Fruit fly (Drosophila melanogaster): ENCODE results near the gene Vm26Aa.
A peak's percentile ranks its signal among the peaks of the same experiment; 100 is the strongest.

Gene Vm26Aa

dm6 chr2L:5998383-5998782 lies 38.2 kb upstream of the Vm26Aa start:
- TF ChIP-seq CG6163 (GFP tag; IDR thresholded peaks at IDR 0.05), result no peak
- TF ChIP-seq CG15336 (GFP tag; IDR thresholded peaks at IDR 0.05), result peak; percentile 11; the same call in 1 of the 2 replicates

- TF ChIP-seq CG6854 (GFP tag; optimal IDR thresholded peaks at IDR 0.05), result peak; percentile 69
- TF ChIP-seq achi (GFP tag; optimal IDR thresholded peaks at IDR 0.05), result peak; percentile 72
- no peak for TF ChIP-seq CG11294 (GFP tag; IDR thresholded peaks at IDR 0.05)
- TF ChIP-seq CG9139 (GFP tag; optimal IDR thresholded peaks at IDR 0.05), result peak; percentile 57
- TF ChIP-seq CG8119 (GFP tag; IDR thresholded peaks at IDR 0.05), result peak; percentile 35; the same call in 1 of the 3 replicates
- TF ChIP-seq CG6792 (GFP tag; optimal IDR thresholded peaks at IDR 0.05), result no peak
- no peak for TF ChIP-seq CG32006 (GFP tag; optimal IDR thresholded peaks at IDR 0.05)
- no peak for TF ChIP-seq pdm3 (GFP tag; optimal IDR thresholded peaks at IDR 0.05)
- peak; percentile 71 for TF ChIP-seq Eip78C (GFP tag)
- TF ChIP-seq CG3032 (tag; optimal IDR thresholded peaks at IDR 0.05), result no peak
- TF ChIP-seq topi (GFP tag; optimal IDR thresholded peaks at IDR 0.05), result no peak
- TF ChIP-seq Eip93F (GFP tag; optimal IDR thresholded peaks at IDR 0.05), result no peak
- no peak for TF ChIP-seq acj6 (GFP tag; optimal IDR thresholded peaks at IDR 0.05)
- peak; percentile 29 for TF ChIP-seq CG34406 (GFP tag; optimal IDR thresholded peaks at IDR 0.05)
- no peak for TF ChIP-seq Lpt (GFP tag; optimal IDR thresholded peaks at IDR 0.05)
- TF ChIP-seq spab (GFP tag; optimal IDR thresholded peaks at IDR 0.05), result peak; percentile 55
- TF ChIP-seq CG31627 (GFP tag; optimal IDR thresholded peaks at IDR 0.05), result no peak
- TF ChIP-seq CG10631 (GFP tag; optimal IDR thresholded peaks at IDR 0.05), result no peak
- TF ChIP-seq CG3919 (GFP tag; optimal IDR thresholded peaks at IDR 0.05), result no peak
- no peak for TF ChIP-seq lz (GFP tag; optimal IDR thresholded peaks at IDR 0.05)
- TF ChIP-seq CG4318 (GFP tag; optimal IDR thresholded peaks at IDR 0.05), result no peak
- 0 out of 3 replicates have a peak, but pooled peaks have one; percentile 50 for TF ChIP-seq CG6163 (GFP tag; IDR thresholded peaks at IDR 0.05)
- TF ChIP-seq Ets21C (GFP tag; optimal IDR thresholded peaks at IDR 0.05), result no peak
- TF ChIP-seq Hr38 (GFP tag; optimal IDR thresholded peaks at IDR 0.05), result no peak
- TF ChIP-seq CG11902 (GFP tag; optimal IDR thresholded peaks at IDR 0.05), result no peak
- TF ChIP-seq Sox15 (GFP tag; optimal IDR thresholded peaks at IDR 0.05), result no peak
- TF ChIP-seq vri (GFP tag; optimal IDR thresholded peaks at IDR 0.05), result no peak
- TF ChIP-seq CG15336 (GFP tag; IDR thresholded peaks at IDR 0.05), result no peak
- TF ChIP-seq Hr4 (GFP tag; optimal IDR thresholded peaks at IDR 0.05), result no peak
- TF ChIP-seq Sox102F (GFP tag; optimal IDR thresholded peaks at IDR 0.05), result no peak
- TF ChIP-seq Smox (GFP tag; optimal IDR thresholded peaks at IDR 0.05), result no peak
- no peak for TF ChIP-seq Sox14 (GFP tag; optimal IDR thresholded peaks at IDR 0.05)
- TF ChIP-seq Blimp-1 (GFP tag; optimal IDR thresholded peaks at IDR 0.05), result peak; percentile 50
- TF ChIP-seq fkh (GFP tag; optimal IDR thresholded peaks at IDR 0.05), result no peak
- TF ChIP-seq Ets96B (tag; optimal IDR thresholded peaks at IDR 0.05), result no peak
- TF ChIP-seq CG8319 (GFP tag; optimal IDR thresholded peaks at IDR 0.05), result peak; percentile 12
- TF ChIP-seq svp (GFP tag), result no peak
- no peak for TF ChIP-seq net (GFP tag; optimal IDR thresholded peaks at IDR 0.05)
- TF ChIP-seq ss (GFP tag; optimal IDR thresholded peaks at IDR 0.05), result peak; percentile 30 to 78
- no peak for TF ChIP-seq Met (GFP tag; optimal IDR thresholded peaks at IDR 0.05)
- no peak for TF ChIP-seq dac (GFP tag; optimal IDR thresholded peaks at IDR 0.05)
- no peak for TF ChIP-seq CG16779 (tag; optimal IDR thresholded peaks at IDR 0.05)
- no peak for TF ChIP-seq OdsH (GFP tag; optimal IDR thresholded peaks at IDR 0.05)
- no peak for TF ChIP-seq fd85E (GFP tag; optimal IDR thresholded peaks at IDR 0.05)
- peak in 1 of 2 experiments; percentile 8 for TF ChIP-seq salr (GFP tag; optimal IDR thresholded peaks at IDR 0.05)
- no peak for TF ChIP-seq eg (GFP tag; IDR thresholded peaks at IDR 0.05)
- TF ChIP-seq fd59A (GFP tag; optimal IDR thresholded peaks at IDR 0.05), result peak; percentile 16
- no peak for TF ChIP-seq Hr39 (GFP tag; optimal IDR thresholded peaks at IDR 0.05)
- peak; percentile 45 for TF ChIP-seq esn (GFP tag; optimal IDR thresholded peaks at IDR 0.05)
- no peak for TF ChIP-seq dsx (GFP tag; optimal IDR thresholded peaks at IDR 0.05; ENCODE audit: poor library complexity, severe bottlenecking)
Measured at dm6 chr2L:5997609-5998229, 37.6 kb upstream of the Vm26Aa start.

Measured in whole organism, prepupa.